Fruit fly (Drosophila melanogaster): ENCODE measurements around the gene CG13919.

CG13919 gene

DNA sequence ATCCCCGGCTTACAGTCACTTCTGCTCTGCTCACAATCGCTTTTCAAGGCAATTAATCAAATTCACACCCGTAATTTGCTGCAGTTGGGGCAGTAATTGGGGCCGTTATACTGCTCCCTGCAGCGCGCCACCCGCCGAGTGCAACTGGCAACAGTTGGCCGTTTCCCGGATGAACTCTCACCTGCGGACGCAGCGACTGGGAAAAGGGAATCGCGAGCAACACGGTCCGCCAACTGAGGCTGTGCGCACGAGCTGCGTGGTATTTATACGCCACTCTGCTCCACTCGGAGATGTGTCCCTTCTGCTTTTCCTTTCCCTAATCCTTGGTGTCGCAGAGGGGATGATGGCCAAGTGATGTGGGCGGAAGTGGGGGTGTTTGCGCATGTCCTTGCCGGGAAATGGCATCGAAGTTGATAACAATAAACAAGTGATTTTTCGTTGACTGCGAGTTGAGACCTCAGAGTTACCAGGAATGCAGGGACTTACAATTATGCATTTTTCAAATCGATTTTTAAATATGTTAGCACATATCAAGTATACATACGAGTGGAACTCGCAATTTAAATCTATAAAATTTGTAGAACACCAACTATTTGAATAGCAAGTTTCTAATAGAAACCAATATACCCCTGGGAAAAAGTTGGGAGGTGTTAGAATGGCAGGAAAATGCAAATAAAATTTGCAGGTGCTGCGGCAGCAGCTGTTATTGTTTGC is 16.0 kb upstream of the CG13919 start, which contains the start of gene GC (continued):
- no peak for TF ChIP-seq CG6683 (GFP tag; optimal IDR thresholded peaks at IDR 0.05)
- no peak for TF ChIP-seq Sin3A (optimal IDR thresholded peaks at IDR 0.05)
- TF ChIP-seq Sry-δ (GFP tag; optimal IDR thresholded peaks at IDR 0.05): no peak
- no peak for TF ChIP-seq C15 (GFP tag; IDR thresholded peaks at IDR 0.05)
- no peak for TF ChIP-seq CG11456 (GFP tag; IDR thresholded peaks at IDR 0.05)
- TF ChIP-seq CG12299 (tag; optimal IDR thresholded peaks at IDR 0.05): no peak
- no peak for TF ChIP-seq B-H1 (GFP tag; IDR thresholded peaks at IDR 0.05)

DNA sequence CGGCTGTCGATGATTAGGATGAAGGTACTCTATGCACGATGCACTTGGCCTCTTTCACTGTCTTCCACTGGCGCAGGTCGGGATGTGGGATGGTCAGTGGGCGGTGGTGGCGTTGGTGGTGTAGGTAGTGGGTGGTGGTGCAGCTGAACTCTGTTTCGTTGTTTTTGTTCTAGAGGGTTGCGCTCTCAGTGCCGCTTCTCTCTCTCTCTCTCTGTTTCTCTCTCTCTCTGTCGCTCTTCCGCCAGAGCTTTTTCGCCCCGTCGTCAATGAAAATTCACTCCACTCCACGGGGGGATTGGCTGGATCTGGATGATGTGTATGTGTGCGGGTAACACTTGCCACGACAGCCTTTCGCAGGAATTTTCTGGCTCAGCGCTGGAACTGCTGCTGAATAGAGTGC is 8.4 kb upstream of the CG13919 start:
- TF ChIP-seq CG2712 (tag; optimal IDR thresholded peaks at IDR 0.05): no peak
- peak; percentile 27 for TF ChIP-seq CG1832 (GFP tag; optimal IDR thresholded peaks at IDR 0.05)
- no peak for TF ChIP-seq Meics (GFP tag; optimal IDR thresholded peaks at IDR 0.05)
- no peak for TF ChIP-seq gt (GFP tag; IDR thresholded peaks at IDR 0.05)
- TF ChIP-seq Trl (optimal IDR thresholded peaks at IDR 0.05): peak; percentile 55 to 76
- no peak for TF ChIP-seq Trl (GFP tag; optimal IDR thresholded peaks at IDR 0.05)
- TF ChIP-seq z (GFP tag; IDR thresholded peaks at IDR 0.05): 0 out of 3 replicates have a peak, but pooled peaks have one; percentile 22
- peak; percentile 37; the same call in 1 of the 2 replicates for TF ChIP-seq seq (GFP tag; IDR thresholded peaks at IDR 0.05)
- no peak for TF ChIP-seq yki (optimal IDR thresholded peaks at IDR 0.05)
- peak; percentile 50 for TF ChIP-seq Med (GFP tag)
- no peak for TF ChIP-seq Asciz (GFP tag; optimal IDR thresholded peaks at IDR 0.05)
- peak; percentile 12 for TF ChIP-seq Elba2 (GFP tag; optimal IDR thresholded peaks at IDR 0.05)

DNA sequence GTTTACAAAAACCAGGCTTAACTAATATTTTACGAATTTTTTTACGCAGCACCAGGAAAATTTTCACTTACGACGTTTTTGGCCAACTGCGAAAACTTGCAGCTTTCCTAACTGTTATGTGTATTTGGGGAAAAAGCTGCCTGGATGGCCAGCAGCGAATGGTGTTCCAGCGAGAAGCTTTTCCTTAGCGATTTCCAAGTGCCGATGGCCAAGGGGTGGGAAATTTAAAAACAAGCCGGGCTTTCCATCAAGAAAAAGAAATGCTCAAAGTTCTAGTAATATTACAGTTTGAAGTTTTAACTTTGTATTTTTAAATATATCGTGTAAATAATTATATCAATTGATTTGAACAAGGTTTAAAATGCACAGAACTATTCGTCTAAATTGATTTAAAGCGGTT is 7.6 kb upstream of the CG13919 start, which contains the start of gene nSyb:
TSS of gene nSyb (minus strand) at position 101 of the 400 bp plus-strand sequence.
- TF ChIP-seq emc (GFP tag; optimal IDR thresholded peaks at IDR 0.05) (no peak), Asciz (GFP tag; optimal IDR thresholded peaks at IDR 0.05) (no peak), Dp (GFP tag; optimal IDR thresholded peaks at IDR 0.05) (peak; percentile 48), bsh (GFP tag; optimal IDR thresholded peaks at IDR 0.05) (no peak), CG6254 (GFP tag; optimal IDR thresholded peaks at IDR 0.05) (no peak), pzg (GFP tag; optimal IDR thresholded peaks at IDR 0.05) (peak; percentile 1), E2f2 (GFP tag; IDR thresholded peaks at IDR 0.05) (peak; percentile 44; the same call in 1 of the 2 replicates), oc (tag; optimal IDR thresholded peaks at IDR 0.05) (no peak), CG12155 (GFP tag; optimal IDR thresholded peaks at IDR 0.05) (peak; percentile 85)

DNA sequence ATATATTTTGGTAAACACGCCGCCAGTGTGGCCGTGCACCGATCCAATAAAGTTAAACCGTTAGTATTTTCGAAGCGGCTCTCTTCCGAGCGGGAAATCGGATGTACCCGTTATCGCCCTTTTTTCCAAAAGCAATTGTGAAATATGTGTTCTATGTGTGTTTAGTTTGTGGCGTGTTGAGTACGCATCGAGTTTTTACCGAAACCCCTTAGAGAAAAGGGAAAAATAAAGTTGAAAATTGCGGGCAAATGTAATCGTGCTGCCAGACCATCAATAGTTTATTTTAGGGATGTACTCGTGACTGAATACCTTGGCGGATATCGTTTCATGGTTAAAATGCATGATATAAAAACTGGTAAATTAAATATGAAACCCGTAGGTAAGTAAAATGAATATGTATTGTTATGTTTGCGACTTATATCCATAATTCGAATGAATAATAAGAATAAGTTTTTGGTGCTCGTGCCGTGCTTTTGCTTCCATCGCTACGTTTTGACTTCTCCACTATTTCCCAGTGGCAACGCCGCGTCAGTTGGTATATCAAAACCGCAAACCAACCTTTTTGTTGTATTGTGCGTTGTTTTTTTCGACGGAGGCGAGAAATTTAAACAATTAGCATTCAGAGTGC is 6.0 kb upstream of the CG13919 start, which contains the start of the genes Mettl2 and Bgb:
TSS of gene Mettl2 (minus strand) at position 51 of the 628 bp plus-strand sequence.
TSS of gene Bgb (plus strand) at position 527 of the 628 bp plus-strand sequence.
- TF ChIP-seq Dfd (GFP tag; optimal IDR thresholded peaks at IDR 0.05) (no peak), CG11247 (GFP tag; IDR thresholded peaks at IDR 0.05) (peak; percentile 68), Med (GFP tag) (peak; percentile 94), CG16863 (GFP tag; optimal IDR thresholded peaks at IDR 0.05) (peak; percentile 49), pita (GFP tag; optimal IDR thresholded peaks at IDR 0.05) (no peak), mirr (GFP tag; optimal IDR thresholded peaks at IDR 0.05) (peak; percentile 27), CG11093 (GFP tag; IDR thresholded peaks at IDR 0.05) (peak; percentile 49; the same call in 1 of the 3 replicates), CG10959 (GFP tag; IDR thresholded peaks at IDR 0.05) (peak; percentile 67), Dad (GFP tag; optimal IDR thresholded peaks at IDR 0.05) (peak; percentile 67), grn (GFP tag; optimal IDR thresholded peaks at IDR 0.05) (no peak), NfI (GFP tag; optimal IDR thresholded peaks at IDR 0.05) (peak; percentile 64), Oaz (GFP tag; IDR thresholded peaks at IDR 0.05) (peak; percentile 49), CG30403 (GFP tag; optimal IDR thresholded peaks at IDR 0.05) (peak; percentile 92), Elba2 (GFP tag; optimal IDR thresholded peaks at IDR 0.05) (peak; percentile 23), z (GFP tag; IDR thresholded peaks at IDR 0.05) (no peak), grau (tag; optimal IDR thresholded peaks at IDR 0.05) (peak; percentile 77), CG18262 (tag; optimal IDR thresholded peaks at IDR 0.05) (peak; percentile 72), maf-S (GFP tag; optimal IDR thresholded peaks at IDR 0.05) (peak; percentile 80), Six4 (GFP tag; optimal IDR thresholded peaks at IDR 0.05) (peak; percentile 63), wor (GFP tag; IDR thresholded peaks at IDR 0.05) (peak; percentile 53), CG4730 (GFP tag; IDR thresholded peaks at IDR 0.05) (peak; percentile 77), Vsx1 (GFP tag; optimal IDR thresholded peaks at IDR 0.05) (no peak)
